Worm (Caenorhabditis elegans) whole organism, L1 larva: ENCODE results near the gene F14H3.3.

Source experiments
- F16B12.6 ChIP-seq: fragments of 150-350 bp; optimal IDR thresholded peaks from 2 replicates; lab custom pipeline; 2014; ENCODE audit warnings: missing biosample characterization, missing genetic modification characterization
- alr-1 ChIP-seq: fragments of 200-800 bp; sonication (Bioruptor generic); optimal IDR thresholded peaks from 2 replicates; lab custom pipeline; 2018; ENCODE audit warnings: borderline replicate concordance, mild to moderate bottlenecking, missing genetic modification characterization, missing compliant biosample characterization
- lin-39 ChIP-seq: fragments of 150-350 bp; optimal IDR thresholded peaks from 2 replicates; lab custom pipeline; 2014; ENCODE audit warnings: missing biosample characterization, missing genetic modification reagents, missing genetic modification characterization
- mab-9 ChIP-seq: fragments of 200-800 bp; sonication (Bioruptor generic); IDR thresholded peaks from 2 replicates; pipeline ENCODE4 v1.3.6; 2022; ENCODE audit warnings: missing genetic modification reagents, missing genetic modification characterization, missing compliant biosample characterization
- nhr-237 ChIP-seq: fragments of 150-350 bp; optimal IDR thresholded peaks from 2 replicates; lab custom pipeline; 2014; ENCODE audit warnings: missing biosample characterization, missing genetic modification characterization
- nhr-76 ChIP-seq: sonication (generic microtip); optimal IDR thresholded peaks from 2 replicates; lab custom pipeline; 2017; ENCODE audit warnings: missing biosample characterization, missing genetic modification characterization
- ztf-4 ChIP-seq: fragments of 150-350 bp; optimal IDR thresholded peaks from 2 replicates; lab custom pipeline; 2014; ENCODE audit warnings: missing biosample characterization, missing genetic modification characterization

ce11 chrV:16057010-16057463, 3.8 kb upstream of the F14H3.3 start, which contains the start of gene F14H3.5:
- TF ChIP-seq nhr-76, result no peak
- no peak for TF ChIP-seq ztf-4 (tag; lab: Kevin White, UChicago)
- TF ChIP-seq lin-39 (tag; lab: Kevin White, UChicago), result no peak
- TF ChIP-seq F16B12.6 (tag; lab: Kevin White, UChicago), result no peak
- no peak for TF ChIP-seq mab-9
- no peak for TF ChIP-seq alr-1 (tag; lab: Kevin White, UChicago)
- no peak for TF ChIP-seq nhr-237 (tag; lab: Kevin White, UChicago)
